Worm (Caenorhabditis elegans) whole organism, early embryonic: Measurements from ENCODE around the gene C05C9.2.

Source experiments
- B0310.2 ChIP-seq: sonication (generic microtip); optimal IDR thresholded peaks from 2 replicates; lab custom pipeline; 2016; ENCODE audit warnings: mild to moderate bottlenecking, missing genetic modification characterization, missing compliant biosample characterization
- F13C5.2 ChIP-seq: sonication (generic microtip); optimal IDR thresholded peaks from 2 replicates; lab custom pipeline; 2017; ENCODE audit warnings: mild to moderate bottlenecking, missing genetic modification characterization, inconsistent platforms, missing compliant biosample characterization
- ama-1 ChIP-seq: fragments of 150-350 bp; optimal IDR thresholded peaks from 2 replicates; lab custom pipeline; 2014
- ceh-36 ChIP-seq: sonication (generic microtip); optimal IDR thresholded peaks from 2 replicates; lab custom pipeline; 2016; ENCODE audit warnings: missing genetic modification characterization, inconsistent platforms, missing compliant biosample characterization
- ets-7 ChIP-seq: sonication (generic microtip); optimal IDR thresholded peaks from 2 replicates; lab custom pipeline; 2016; ENCODE audit warnings: missing genotype, missing genetic modification characterization, missing compliant biosample characterization
- hnd-1 ChIP-seq: sonication (generic microtip); optimal IDR thresholded peaks from 2 replicates; lab custom pipeline; 2016; ENCODE audit warnings: missing genetic modification characterization, missing compliant biosample characterization
- pes-1 ChIP-seq: fragments of 200-800 bp; sonication (Bioruptor generic); IDR thresholded peaks from 2 replicates; pipeline ENCODE4 v1.3.6; 2022; ENCODE audit warnings: missing genetic modification reagents, missing genetic modification characterization, missing compliant biosample characterization
- sea-1 ChIP-seq: fragments of 200-800 bp; sonication (Bioruptor generic); conservative IDR thresholded peaks from 2 replicates; pipeline ENCODE4 v1.3.6; 2022; ENCODE audit warnings: missing genetic modification characterization, missing compliant biosample characterization
- tbx-11 ChIP-seq: fragments of 200-800 bp; sonication (Bioruptor generic); IDR thresholded peaks from 2 replicates; pipeline ENCODE4 v1.3.6; 2022; ENCODE audit warnings: missing genetic modification characterization, missing compliant biosample characterization
- tbx-37 ChIP-seq: fragments of 200-800 bp; sonication (Bioruptor generic); conservative IDR thresholded peaks from 2 replicates; pipeline ENCODE4 v1.3.6; 2022; ENCODE audit warnings: missing genetic modification reagents, missing genetic modification characterization, missing compliant biosample characterization
- tra-4 ChIP-seq: sonication (generic microtip); optimal IDR thresholded peaks from 2 replicates; lab custom pipeline; 2017; ENCODE audit warnings: missing genetic modification characterization, missing compliant biosample characterization

ce11 chrX:11132260-11132659 is 20.6 kb upstream of the C05C9.2 start:
- TF ChIP-seq ama-1 (lab: Kevin White, UChicago) (no peak), sea-1 (GFP tag; lab: Robert Waterston, UW) (no peak), hnd-1 (tag; lab: Kevin White, UChicago) (no peak), tra-4 (no peak), tbx-37 (no peak), F13C5.2 (no peak), ets-7 (tag; lab: Kevin White, UChicago) (no peak), pes-1 (GFP tag; lab: Robert Waterston, UW) (no peak), B0310.2 (tag; lab: Kevin White, UChicago) (no peak), tbx-11 (GFP tag; lab: Robert Waterston, UW) (no peak), ceh-36 (tag; lab: Kevin White, UChicago) (no peak)
